Worm (Caenorhabditis elegans): ENCODE data around the gene Y94H6A.10.

Gene Y94H6A.10

ce11 chrIV:2740035-2740434, 29.6 kb upstream of the Y94H6A.10 start (continued):
- peak; percentile 72 for TF ChIP-seq ztf-28 (GFP tag; IDR thresholded peaks at IDR 0.05)
- peak; percentile 28; the same call in 1 of the 2 replicates for TF ChIP-seq Y53F4B.3 (GFP tag; IDR thresholded peaks at IDR 0.05)
- peak; percentile 92 for TF ChIP-seq egl-44 (GFP tag; IDR thresholded peaks at IDR 0.05)
- 0 out of 2 replicates have a peak, but pooled peaks have one; percentile 35 for TF ChIP-seq F39B2.1 (GFP tag; IDR thresholded peaks at IDR 0.05)
- TF ChIP-seq nfyb-1 (GFP tag; IDR thresholded peaks at IDR 0.05): peak; percentile 88
- peak; percentile 59 for TF ChIP-seq ceh-100 (GFP tag; IDR thresholded peaks at IDR 0.05)
- TF ChIP-seq cebp-2 (GFP tag; IDR thresholded peaks at IDR 0.05): peak; percentile 49; the same call in 1 of the 2 replicates
- TF ChIP-seq aptf-3 (GFP tag; IDR thresholded peaks at IDR 0.05): peak; percentile 84; the same call in 1 of the 2 replicates
- TF ChIP-seq mcd-1 (GFP tag; IDR thresholded peaks at IDR 0.05): peak; percentile 65
- TF ChIP-seq B0261.1 (tag; optimal IDR thresholded peaks at IDR 0.05): peak; percentile 66
- peak; percentile 79 for TF ChIP-seq hmg-1.2 (GFP tag; IDR thresholded peaks at IDR 0.05)
- peak; percentile 42; the same call in 1 of the 2 replicates for TF ChIP-seq rcor-1 (GFP tag; IDR thresholded peaks at IDR 0.05)
- TF ChIP-seq attf-6 (GFP tag; IDR thresholded peaks at IDR 0.05): peak; percentile 65; the same call in 1 of the 2 replicates
- TF ChIP-seq bed-1 (GFP tag; IDR thresholded peaks at IDR 0.05): 0 out of 2 replicates have a peak, but pooled peaks have one; percentile 63
- peak; percentile 82 for TF ChIP-seq ceh-40 (GFP tag; IDR thresholded peaks at IDR 0.05)
- peak; percentile 60; the same call in 1 of the 2 replicates for TF ChIP-seq ekl-4 (GFP tag; IDR thresholded peaks at IDR 0.05)
- 0 out of 2 replicates have a peak, but pooled peaks have one; percentile 48 for TF ChIP-seq Y53G8AR.9 (GFP tag; conservative IDR thresholded peaks at IDR 0.05)
- TF ChIP-seq lin-26 (GFP tag; IDR thresholded peaks at IDR 0.05): peak; percentile 97
- TF ChIP-seq C17E4.6 (GFP tag; IDR thresholded peaks at IDR 0.05): 0 out of 2 replicates have a peak, but pooled peaks have one; percentile 69
- peak; percentile 52; the same call in 1 of the 2 replicates for TF ChIP-seq D2030.7 (GFP tag; IDR thresholded peaks at IDR 0.05)
- TF ChIP-seq die-1 (tag; optimal IDR thresholded peaks at IDR 0.05): peak; percentile 6
- TF ChIP-seq K11D2.4 (GFP tag; IDR thresholded peaks at IDR 0.05): 0 out of 2 replicates have a peak, but pooled peaks have one; percentile 22
- peak; percentile 84 for TF ChIP-seq Y56A3A.18 (GFP tag; IDR thresholded peaks at IDR 0.05)
- peak; percentile 82 for TF ChIP-seq dox-1 (GFP tag; IDR thresholded peaks at IDR 0.05)
- TF ChIP-seq ceh-58 (GFP tag; IDR thresholded peaks at IDR 0.05): 0 out of 2 replicates have a peak, but pooled peaks have one; percentile 53
- peak; percentile 87 for TF ChIP-seq tbp1 (GFP tag; optimal IDR thresholded peaks at IDR 0.05)

ce11 chrIV:2738466-2738865, 28.0 kb upstream of the Y94H6A.10 start:
- TF ChIP-seq B0261.1 (tag; optimal IDR thresholded peaks at IDR 0.05) (peak; percentile 43), K12H6.12 (tag; optimal IDR thresholded peaks at IDR 0.05) (no peak), mxl-1 (tag; optimal IDR thresholded peaks at IDR 0.05) (no peak), rpc-1 (optimal IDR thresholded peaks at IDR 0.05) (peak; percentile 18), rpc-1 (tag; optimal IDR thresholded peaks at IDR 0.05) (peak; percentile 54), die-1 (tag; optimal IDR thresholded peaks at IDR 0.05) (no peak), D2030.7 (GFP tag; IDR thresholded peaks at IDR 0.05) (0 out of 2 replicates have a peak, but pooled peaks have one; percentile 37), tbp1 (GFP tag; optimal IDR thresholded peaks at IDR 0.05) (peak; percentile 79), lin-26 (GFP tag; IDR thresholded peaks at IDR 0.05) (0 out of 2 replicates have a peak, but pooled peaks have one; percentile 24)

ce11 chrIV:2736575-2736974, 26.1 kb upstream of the Y94H6A.10 start:
- TF ChIP-seq F49E8.2 (tag; optimal IDR thresholded peaks at IDR 0.05; ENCODE audit: insufficient read depth) (no peak), ztf-25 (GFP tag; IDR thresholded peaks at IDR 0.05) (no peak), F39B2.1 (GFP tag; IDR thresholded peaks at IDR 0.05) (no peak), dox-1 (GFP tag; IDR thresholded peaks at IDR 0.05) (no peak), hrde-1 (tag; optimal IDR thresholded peaks at IDR 0.05; ENCODE audit: borderline replicate concordance) (no peak), K12H6.12 (tag; optimal IDR thresholded peaks at IDR 0.05) (no peak), hlh-12 (tag; optimal IDR thresholded peaks at IDR 0.05) (no peak), unc-130 (GFP tag; optimal IDR thresholded peaks at IDR 0.05) (no peak), Y53F4B.3 (GFP tag; IDR thresholded peaks at IDR 0.05) (no peak), ztf-22 (GFP tag; optimal IDR thresholded peaks at IDR 0.05) (no peak), ztf-28 (GFP tag; IDR thresholded peaks at IDR 0.05) (no peak), F22D6.2 (tag; optimal IDR thresholded peaks at IDR 0.05) (no peak), ztf-6 (GFP tag; IDR thresholded peaks at IDR 0.05) (no peak), nhr-27 (tag; optimal IDR thresholded peaks at IDR 0.05) (no peak), ZK185.1 (tag; optimal IDR thresholded peaks at IDR 0.05; ENCODE audit: poor library complexity, severe bottlenecking) (no peak), ceh-27 (GFP tag; optimal IDR thresholded peaks at IDR 0.05) (no peak), nhr-90 (tag; optimal IDR thresholded peaks at IDR 0.05) (no peak), ceh-100 (GFP tag; IDR thresholded peaks at IDR 0.05) (no peak)

Data from whole organism, young adult.